Worm (Caenorhabditis elegans) whole organism, L1 larva: ENCODE data around the gene Y32B12B.2.

ENCODE experiments used
- aha-1 ChIP-seq: fragments of 150-350 bp; optimal IDR thresholded peaks from 2 replicates; lab custom pipeline; 2014; ENCODE audit warnings: missing biosample characterization, missing genetic modification characterization
- ama-1 ChIP-seq: fragments of 150-350 bp; optimal IDR thresholded peaks from 2 replicates; lab custom pipeline; 2014
- ces-1 ChIP-seq: fragments of 150-350 bp; optimal IDR thresholded peaks from 2 replicates; lab custom pipeline; 2014; ENCODE audit warnings: missing biosample characterization, missing genetic modification reagents, missing genetic modification characterization
- dpl-1 ChIP-seq, 3 experiments: fragments of 150-350 bp in 2 of 3; sonication (generic microtip) in 1 of 3; optimal IDR thresholded peaks; 2 replicates each; lab custom pipeline; 2014 to 2017; ENCODE audit warnings: missing biosample characterization in 3 of 3, missing genetic modification characterization in 3 of 3, missing genetic modification reagents in 3 of 3
- hlh-4 ChIP-seq: sonication (generic microtip); optimal IDR thresholded peaks from 2 replicates; lab custom pipeline; 2016; ENCODE audit warnings: mild to moderate bottlenecking, missing genetic modification characterization, missing compliant biosample characterization
- jun-1 ChIP-seq: fragments of 150-350 bp; optimal IDR thresholded peaks from 2 replicates; lab custom pipeline; 2014; ENCODE audit warnings: missing biosample characterization, missing genetic modification reagents, missing genetic modification characterization
- mdl-1 ChIP-seq, 2 experiments: fragments of 150-350 bp; optimal IDR thresholded peaks; 2 replicates each; lab custom pipeline; 2014 to 2017; ENCODE audit warnings: missing biosample characterization in 2 of 2, missing genetic modification characterization in 2 of 2, inconsistent platforms in 1 of 2
- nhr-11 ChIP-seq: fragments of 150-350 bp; optimal IDR thresholded peaks from 2 replicates; lab custom pipeline; 2014; ENCODE audit warnings: missing biosample characterization, missing genetic modification characterization
- nhr-76 ChIP-seq: sonication (generic microtip); optimal IDR thresholded peaks from 2 replicates; lab custom pipeline; 2017; ENCODE audit warnings: missing biosample characterization, missing genetic modification characterization
- rnt-1 ChIP-seq: sonication (generic microtip); optimal IDR thresholded peaks from 2 replicates; lab custom pipeline; 2016; ENCODE audit warnings: mild to moderate bottlenecking, missing genetic modification characterization, moderate library complexity, missing compliant biosample characterization
- swsn-7 ChIP-seq: sonication (generic microtip); optimal IDR thresholded peaks from 2 replicates; lab custom pipeline; 2016; ENCODE audit warnings: missing genetic modification characterization, missing compliant biosample characterization
- unc-130 ChIP-seq: fragments of 150-350 bp; optimal IDR thresholded peaks from 2 replicates; lab custom pipeline; 2017; ENCODE audit warnings: missing biosample characterization, missing genetic modification characterization, inconsistent platforms
- ztf-11 ChIP-seq, 2 experiments: sonication (generic microtip); optimal IDR thresholded peaks; 2 replicates each; lab custom pipeline; 2016 to 2017; ENCODE audit warnings: missing genetic modification characterization in 2 of 2, missing biosample characterization in 1 of 2, missing compliant biosample characterization in 1 of 2

ce11 chrV:16505828-16506227 is 32.4 kb upstream of the Y32B12B.2 start, which contains the start of gene nhr-54:
- TF ChIP-seq swsn-7 (tag; lab: Kevin White, UChicago) (no peak), ama-1 (lab: Kevin White, UChicago) (no peak), aha-1 (tag; lab: Kevin White, UChicago) (no peak), hlh-4 (no peak), jun-1 (tag; lab: Kevin White, UChicago) (no peak), rnt-1 (tag; lab: Kevin White, UChicago) (no peak), ztf-11 (tag; optimal IDR thresholded peaks at IDR 0.05; lab: Kevin White, UChicago) (no peak), ces-1 (no peak), dpl-1 (GFP tag; optimal IDR thresholded peaks at IDR 0.05; lab: Kevin White, UChicago) (no peak), nhr-11 (tag; lab: Kevin White, UChicago) (no peak), mdl-1 (tag; optimal IDR thresholded peaks at IDR 0.05; lab: Kevin White, UChicago) (no peak), unc-130 (no peak), nhr-76 (tag; lab: Kevin White, UChicago) (no peak)
